Worm (Caenorhabditis elegans) whole organism, early embryonic: ENCODE results near the gene mrpl-1.

Experiments
- aly-1 ChIP-seq: sonication (generic microtip); optimal IDR thresholded peaks from 2 replicates; lab custom pipeline; 2016; ENCODE audit warnings: missing genetic modification characterization, missing compliant biosample characterization
- ama-1 ChIP-seq: fragments of 150-350 bp; optimal IDR thresholded peaks from 2 replicates; lab custom pipeline; 2014
- ceh-13 ChIP-seq: fragments of 200-800 bp; sonication (Bioruptor generic); optimal IDR thresholded peaks from 2 replicates; lab custom pipeline; 2018; ENCODE audit warnings: mild to moderate bottlenecking, missing genetic modification characterization, missing compliant biosample characterization
- flt-1 ChIP-seq: fragments of 200-800 bp; sonication (Bioruptor generic); IDR thresholded peaks from 2 replicates; pipeline ENCODE4 v1.3.6; 2022; ENCODE audit warnings: missing genetic modification characterization, missing compliant biosample characterization
- hmbx-1 ChIP-seq: sonication (generic microtip); optimal IDR thresholded peaks from 2 replicates; lab custom pipeline; 2016; ENCODE audit warnings: mild to moderate bottlenecking, missing genetic modification characterization, missing compliant biosample characterization
- hmg-4 ChIP-seq: fragments of 200-800 bp; sonication (Bioruptor generic); optimal IDR thresholded peaks from 2 replicates; lab custom pipeline; 2018; ENCODE audit warnings: mild to moderate bottlenecking, missing genetic modification characterization, missing compliant biosample characterization
- hnd-1 ChIP-seq: sonication (generic microtip); optimal IDR thresholded peaks from 2 replicates; lab custom pipeline; 2016; ENCODE audit warnings: missing genetic modification characterization, missing compliant biosample characterization
- pes-1 ChIP-seq: fragments of 200-800 bp; sonication (Bioruptor generic); IDR thresholded peaks from 2 replicates; pipeline ENCODE4 v1.3.6; 2022; ENCODE audit warnings: missing genetic modification reagents, missing genetic modification characterization, missing compliant biosample characterization
- scrt-1 ChIP-seq: fragments of 200-800 bp; sonication (Bioruptor generic); IDR thresholded peaks from 2 replicates; pipeline ENCODE4 v1.3.6; 2022; ENCODE audit warnings: missing genetic modification characterization, missing compliant biosample characterization
- sea-1 ChIP-seq: fragments of 200-800 bp; sonication (Bioruptor generic); conservative IDR thresholded peaks from 2 replicates; pipeline ENCODE4 v1.3.6; 2022; ENCODE audit warnings: missing genetic modification characterization, missing compliant biosample characterization
- tbx-37 ChIP-seq: fragments of 200-800 bp; sonication (Bioruptor generic); conservative IDR thresholded peaks from 2 replicates; pipeline ENCODE4 v1.3.6; 2022; ENCODE audit warnings: missing genetic modification reagents, missing genetic modification characterization, missing compliant biosample characterization
- tra-4 ChIP-seq: sonication (generic microtip); optimal IDR thresholded peaks from 2 replicates; lab custom pipeline; 2017; ENCODE audit warnings: missing genetic modification characterization, missing compliant biosample characterization

- TF ChIP-seq hnd-1 (tag; lab: Kevin White, UChicago) (no peak), hmbx-1 (tag; lab: Kevin White, UChicago) (no peak), tbx-37 (GFP tag; lab: Robert Waterston, UW) (no peak), aly-1 (no peak), scrt-1 (GFP tag; lab: Robert Waterston, UW) (no peak), tra-4 (tag; lab: Kevin White, UChicago) (no peak), hmg-4 (GFP tag; lab: Kevin White, UChicago) (no peak), ama-1 (lab: Kevin White, UChicago) (no peak), pes-1 (GFP tag; lab: Robert Waterston, UW) (no peak), sea-1 (no peak), flt-1 (GFP tag; lab: Robert Waterston, UW) (no peak), ceh-13 (GFP tag; lab: Kevin White, UChicago) (no peak)
Observed at ce11 chrIV:7661569-7661968, 47.9 kb downstream of the mrpl-1 start.
